Worm (Caenorhabditis elegans) whole organism, L2 larva: ENCODE measurements around the gene CD4.8.

ENCODE experiments used
- F13H6.1 ChIP-seq: sonication (generic microtip); optimal IDR thresholded peaks from 2 replicates; lab custom pipeline; 2016; ENCODE audit warnings: missing genetic modification characterization, missing compliant biosample characterization
- lin-11 ChIP-seq: fragments of 150-350 bp; sonication (generic microtip); optimal IDR thresholded peaks from 2 replicates; lab custom pipeline; 2014; ENCODE audit warnings: missing biosample characterization, missing genetic modification characterization, inconsistent platforms, mixed read lengths
- nhr-12 ChIP-seq: fragments of 150-350 bp; optimal IDR thresholded peaks from 2 replicates; lab custom pipeline; 2014; ENCODE audit warnings: missing biosample characterization, missing genetic modification characterization
- nhr-129 ChIP-seq: fragments of 150-350 bp; optimal IDR thresholded peaks from 2 replicates; lab custom pipeline; 2014; ENCODE audit warnings: missing biosample characterization, missing genetic modification characterization

ce11 chrV:5620040-5620439, 18.9 kb upstream of the CD4.8 start, which contains the start of gene memb-2:
- TF ChIP-seq F13H6.1 (no peak), lin-11 (tag; lab: Kevin White, UChicago) (no peak), nhr-129 (no peak), nhr-12 (no peak)
